Worm (Caenorhabditis elegans) whole organism, mixed stage, embryonic: ENCODE results near the gene otub-3.
A peak's percentile ranks its signal among the peaks of the same experiment; 100 is the strongest.

Experiments
- lin-13 ChIP-seq: fragments of 150-350 bp; optimal IDR thresholded peaks from 2 replicates; lab custom pipeline; 2014; ENCODE audit warnings: missing biosample characterization, missing genetic modification characterization
- lin-32 ChIP-seq: fragments of 200-800 bp; sonication (Bioruptor generic); optimal IDR thresholded peaks from 2 replicates; lab custom pipeline; 2018; ENCODE audit warnings: mild to moderate bottlenecking, missing genetic modification characterization, missing compliant biosample characterization
- lsy-2 ChIP-seq: fragments of 150-350 bp; optimal IDR thresholded peaks from 2 replicates; lab custom pipeline; 2014; ENCODE audit warnings: missing biosample characterization, missing genetic modification characterization
- mls-2 ChIP-seq: sonication (generic microtip); optimal IDR thresholded peaks from 2 replicates; lab custom pipeline; 2016; ENCODE audit warnings: mild to moderate bottlenecking, missing genetic modification characterization, moderate library complexity, missing compliant biosample characterization
- nhr-2 ChIP-seq: fragments of 150-350 bp; optimal IDR thresholded peaks from 2 replicates; lab custom pipeline; 2014; ENCODE audit warnings: missing biosample characterization, missing genetic modification characterization
- nhr-237 ChIP-seq: fragments of 150-350 bp; optimal IDR thresholded peaks from 2 replicates; lab custom pipeline; 2014; ENCODE audit warnings: missing biosample characterization, missing genetic modification characterization
- nhr-28 ChIP-seq: fragments of 150-350 bp; optimal IDR thresholded peaks from 2 replicates; lab custom pipeline; 2014; ENCODE audit warnings: missing biosample characterization, missing genetic modification characterization
- snpc-4 ChIP-seq: fragments of 150-350 bp; optimal IDR thresholded peaks from 2 replicates; lab custom pipeline; 2014; ENCODE audit warnings: missing biosample characterization, missing genetic modification characterization
- tbx-8 ChIP-seq: fragments of 200-800 bp; sonication (Bioruptor generic); optimal IDR thresholded peaks from 2 replicates; lab custom pipeline; 2018; ENCODE audit warnings: mild to moderate bottlenecking, missing genetic modification characterization, moderate library complexity, missing compliant biosample characterization
- unc-62 ChIP-seq: fragments of 150-350 bp; optimal IDR thresholded peaks from 2 replicates; lab custom pipeline; 2014; ENCODE audit warnings: missing biosample characterization, missing genetic modification reagents, missing genetic modification characterization

- no peak for TF ChIP-seq nhr-237 (tag; lab: Kevin White, UChicago)
- TF ChIP-seq lsy-2 (tag; lab: Kevin White, UChicago): no peak
- no peak for TF ChIP-seq nhr-28
- TF ChIP-seq nhr-2 (tag; lab: Kevin White, UChicago): peak; percentile 79
- TF ChIP-seq tbx-8 (GFP tag; lab: Kevin White, UChicago): no peak
- TF ChIP-seq lin-13 (tag; lab: Kevin White, UChicago): no peak
- no peak for TF ChIP-seq snpc-4 (tag; lab: Kevin White, UChicago)
- no peak for TF ChIP-seq lin-32 (GFP tag; lab: Kevin White, UChicago)
- TF ChIP-seq mls-2 (tag; lab: Kevin White, UChicago): no peak
- TF ChIP-seq unc-62: no peak
These were observed 5.2 kb upstream of the otub-3 start for ce11 chrIV:8722801-8723200.
